Worm (Caenorhabditis elegans): ENCODE results near the gene M60.6.

M60.6 gene

DNA sequence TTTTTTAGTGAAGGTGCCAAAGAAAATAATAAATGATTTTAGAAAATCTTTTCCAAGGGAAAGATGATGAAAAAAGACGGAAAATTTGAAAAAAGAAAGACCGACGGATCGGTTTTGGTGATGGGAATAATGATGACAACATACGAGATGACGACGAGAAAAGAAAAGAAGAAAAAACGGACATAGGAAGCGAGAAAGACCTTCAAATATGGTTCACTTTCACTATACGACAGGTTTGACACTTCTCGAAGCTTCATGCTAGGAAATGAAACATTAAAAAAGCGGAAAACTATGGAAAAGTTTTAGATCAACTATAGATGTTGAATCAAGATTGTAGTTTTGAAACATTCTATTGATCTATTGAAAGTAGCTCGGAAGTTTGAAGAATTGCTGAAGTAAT, 52.1 kb downstream of the M60.6 start:
- TF ChIP-seq ceh-45 (GFP tag; IDR thresholded peaks at IDR 0.05) (no peak), lim-6 (tag; optimal IDR thresholded peaks at IDR 0.05) (no peak), nhr-232 (tag; optimal IDR thresholded peaks at IDR 0.05) (no peak)
